Worm (Caenorhabditis elegans): ENCODE results near the gene F29B9.11.

DNA sequence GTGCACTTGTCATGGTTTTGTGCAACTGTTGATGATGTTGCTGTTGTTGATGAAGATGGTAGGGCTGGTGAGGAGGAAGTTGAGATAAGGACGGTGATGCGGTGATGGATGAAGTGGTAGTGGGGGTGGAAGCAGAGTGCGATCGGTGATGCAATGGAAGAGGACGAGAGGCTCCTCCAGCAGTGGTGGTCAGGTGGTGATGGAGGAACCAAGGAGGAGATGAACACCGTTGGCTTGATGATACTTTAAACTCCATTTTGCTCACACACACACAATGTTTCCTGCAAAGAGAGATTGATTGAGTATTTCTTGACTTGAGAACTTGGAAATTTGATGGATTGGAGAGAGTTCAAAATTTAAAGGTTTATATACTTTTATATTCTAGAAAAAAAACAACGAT lies 22.2 kb downstream of the F29B9.11 start, which contains the start of gene F19C7.8:
- TF ChIP-seq unc-62 (GFP tag; optimal IDR thresholded peaks at IDR 0.05) (no peak), nhr-77 (tag; optimal IDR thresholded peaks at IDR 0.05) (no peak), skn-1 (tag; optimal IDR thresholded peaks at IDR 0.05) (no peak), fkh-2 (tag; optimal IDR thresholded peaks at IDR 0.05) (no peak), aly-2 (tag; optimal IDR thresholded peaks at IDR 0.05) (no peak), nhr-237 (tag; optimal IDR thresholded peaks at IDR 0.05) (no peak), ama-1 (optimal IDR thresholded peaks at IDR 0.05) (no peak), nhr-12 (tag; optimal IDR thresholded peaks at IDR 0.05) (no peak)

Data from whole organism, L3 larva.